Fruit fly (Drosophila melanogaster) whole organism: Measurements from ENCODE around the gene Npc2a.

Source experiments
- CG8478 ChIP-seq: fragments of >200 bp; optimal IDR thresholded peaks from 2 replicates; lab custom pipeline; 2018; ENCODE audit warnings: inconsistent platforms
- EcR ChIP-seq, 2 experiments: fragments of >200 bp; optimal IDR thresholded peaks; 2 replicates each; lab custom pipeline; 2017; ENCODE audit warnings: missing biosample characterization in 2 of 2, missing genetic modification characterization in 2 of 2, missing genetic modification reagents in 2 of 2
- pan ChIP-seq: fragments of >200 bp; optimal IDR thresholded peaks from 2 replicates; lab custom pipeline; 2017
- psq ChIP-seq: fragments of >200 bp; optimal IDR thresholded peaks from 2 replicates; lab custom pipeline; 2017

dm6 chr2L:1944473-1945110, 43.5 kb upstream of the Npc2a start:
- no peak for TF ChIP-seq CG8478
- TF ChIP-seq psq = no peak
- TF ChIP-seq pan (lab: Kevin White, UChicago) = no peak
- TF ChIP-seq EcR (GFP tag; optimal IDR thresholded peaks at IDR 0.05; lab: Kevin White, UChicago) = no peak
